Fruit fly (Drosophila melanogaster) whole organism, embryonic: ENCODE data around the gene CG12560.

Experiments
- Ada2b ChIP-seq: fragments of 200-800 bp; sonication (Bioruptor generic); IDR thresholded peaks from 2 replicates; pipeline ENCODE4 v1.3.6; 2022; ENCODE audit warnings: missing biosample characterization, missing genetic modification characterization
- Aef1 ChIP-seq: fragments of 200-800 bp; sonication (Bioruptor generic); IDR thresholded peaks from 3 replicates; pipeline ENCODE4 v1.3.6; 2022; ENCODE audit warnings: missing biosample characterization, missing genetic modification characterization
- Atf-2 ChIP-seq: fragments of 200-800 bp; sonication (Bioruptor generic); optimal IDR thresholded peaks from 2 replicates; lab custom pipeline; 2016; ENCODE audit warnings: missing biosample characterization, missing genetic modification characterization
- Awh ChIP-seq: fragments of 200-800 bp; sonication (Bioruptor generic); IDR thresholded peaks from 2 replicates; pipeline ENCODE4, ENCODE4 v1.3.6; 2022; ENCODE audit warnings: missing biosample characterization, missing genetic modification characterization
- Bteb2 ChIP-seq: fragments of 200-800 bp; sonication (Bioruptor generic); optimal IDR thresholded peaks from 2 replicates; lab custom pipeline; 2016; ENCODE audit warnings: missing biosample characterization, missing genetic modification characterization
- CG1024 ChIP-seq: fragments of 200-800 bp; sonication (Bioruptor generic); IDR thresholded peaks from 2 replicates; pipeline ENCODE4 v1.3.6; 2022; ENCODE audit warnings: missing biosample characterization, missing genetic modification characterization
- CG11093 ChIP-seq: fragments of 200-800 bp; sonication (Bioruptor generic); IDR thresholded peaks from 3 replicates; pipeline ENCODE4 v1.3.6; 2022; ENCODE audit warnings: missing biosample characterization, missing genetic modification characterization
- CG12155 ChIP-seq: fragments of 200-800 bp; sonication (Bioruptor generic); optimal IDR thresholded peaks from 3 replicates; lab custom pipeline; 2016; ENCODE audit warnings: missing biosample characterization, missing genetic modification characterization
- CG13287 ChIP-seq: fragments of 200-800 bp; sonication (Bioruptor generic); IDR thresholded peaks from 2 replicates; pipeline ENCODE4 v1.3.6; 2022; ENCODE audit warnings: missing biosample characterization, missing genetic modification characterization; ENCODE audit not compliant: partially characterized antibody
- CG15479 ChIP-seq: fragments of 200-800 bp; sonication (Bioruptor generic); optimal IDR thresholded peaks from 3 replicates; lab custom pipeline; 2019; ENCODE audit warnings: missing biosample characterization, mild to moderate bottlenecking, missing genetic modification characterization, moderate library complexity
- CG15514 ChIP-seq: fragments of 200-800 bp; sonication (Bioruptor generic); optimal IDR thresholded peaks from 3 replicates; lab custom pipeline; 2017; ENCODE audit warnings: missing biosample characterization, missing genetic modification characterization, mild to moderate bottlenecking, moderate library complexity, missing genetic modification reagents
- CG17186 ChIP-seq: fragments of 200-800 bp; sonication (Bioruptor generic); optimal IDR thresholded peaks from 3 replicates; lab custom pipeline; 2017; ENCODE audit warnings: missing biosample characterization, missing genetic modification reagents, missing genetic modification characterization
- CG17829 ChIP-seq: fragments of 200-800 bp; optimal IDR thresholded peaks from 2 replicates; lab custom pipeline; 2019; ENCODE audit warnings: missing biosample characterization, mild to moderate bottlenecking, missing genetic modification characterization, moderate library complexity
- CG2875 ChIP-seq: fragments of 200-800 bp; sonication (Bioruptor generic); optimal IDR thresholded peaks from 2 replicates; lab custom pipeline; 2017; ENCODE audit warnings: missing biosample characterization, mild to moderate bottlenecking, missing genetic modification characterization, missing genetic modification reagents
- CG31365 ChIP-seq: fragments of 200-800 bp; sonication (Bioruptor generic); optimal IDR thresholded peaks from 2 replicates; lab custom pipeline; 2018; ENCODE audit warnings: missing biosample characterization, mild to moderate bottlenecking, missing genetic modification characterization
- CG32772 ChIP-seq: fragments of 200-800 bp; sonication (Bioruptor generic); IDR thresholded peaks from 2 replicates; pipeline ENCODE4 v1.3.6; 2022; ENCODE audit warnings: missing biosample characterization, missing genetic modification characterization
- CG4404 ChIP-seq: fragments of 200-800 bp; sonication (Bioruptor generic); IDR thresholded peaks from 2 replicates; pipeline ENCODE4 v1.3.6; 2022; ENCODE audit warnings: missing biosample characterization, missing genetic modification characterization
- CG4707 ChIP-seq: fragments of 200-800 bp; sonication (Bioruptor generic); optimal IDR thresholded peaks from 2 replicates; lab custom pipeline; 2018; ENCODE audit warnings: missing biosample characterization, mild to moderate bottlenecking, missing genetic modification characterization, moderate library complexity
- CG6272 ChIP-seq: fragments of 200-800 bp; sonication (Bioruptor generic); IDR thresholded peaks from 2 replicates; pipeline ENCODE4 v1.3.6; 2022; ENCODE audit warnings: missing biosample characterization, missing genetic modification characterization
- CG9215 ChIP-seq: fragments of 200-800 bp; sonication (Bioruptor generic); IDR thresholded peaks from 2 replicates; pipeline ENCODE4 v1.3.6; 2022; ENCODE audit warnings: missing biosample characterization, missing genetic modification characterization
- CG9817 ChIP-seq: fragments of 200-800 bp; sonication (Bioruptor generic); optimal IDR thresholded peaks from 2 replicates; lab custom pipeline; 2018; ENCODE audit warnings: missing biosample characterization, mild to moderate bottlenecking, missing genetic modification characterization, moderate library complexity
- D19A ChIP-seq: fragments of 200-800 bp; optimal IDR thresholded peaks from 3 replicates; lab custom pipeline; 2019; ENCODE audit warnings: missing biosample characterization, mild to moderate bottlenecking, missing genetic modification characterization, moderate library complexity
- HmgZ ChIP-seq: fragments of 200-800 bp; sonication (Bioruptor generic); optimal IDR thresholded peaks from 2 replicates; lab custom pipeline; 2018; ENCODE audit warnings: missing biosample characterization, mild to moderate bottlenecking, missing genetic modification characterization
- Lim3 ChIP-seq: fragments of 200-800 bp; sonication (Bioruptor generic); IDR thresholded peaks from 2 replicates; pipeline ENCODE4 v1.3.6; 2022; ENCODE audit warnings: missing biosample characterization, missing genetic modification characterization
- Myb ChIP-seq: fragments of 200-800 bp; sonication (Bioruptor generic); optimal IDR thresholded peaks from 2 replicates; lab custom pipeline; 2016; ENCODE audit warnings: missing biosample characterization, missing genetic modification characterization
- Optix ChIP-seq: fragments of 200-800 bp; sonication (Bioruptor generic); IDR thresholded peaks from 3 replicates; pipeline ENCODE4 v1.3.6; 2022; ENCODE audit warnings: missing biosample characterization, missing genetic modification characterization
- Pdp1 ChIP-seq, 2 experiments: fragments of 200-800 bp; sonication (Bioruptor generic); optimal IDR thresholded peaks; 3 replicates each; lab custom pipeline; 2016; ENCODE audit warnings: missing biosample characterization in 2 of 2, missing genetic modification characterization in 2 of 2, mild to moderate bottlenecking in 1 of 2, moderate library complexity in 1 of 2
- Sry-δ ChIP-seq: fragments of 200-800 bp; sonication (Bioruptor generic); optimal IDR thresholded peaks from 2 replicates; lab custom pipeline; 2016; ENCODE audit warnings: missing biosample characterization, missing genetic modification characterization
- ac ChIP-seq: fragments of 200-800 bp; sonication (Bioruptor generic); optimal IDR thresholded peaks from 3 replicates; lab custom pipeline; 2017; ENCODE audit warnings: missing biosample characterization, mild to moderate bottlenecking, missing genetic modification characterization
- al ChIP-seq: fragments of 200-800 bp; sonication (Bioruptor generic); IDR thresholded peaks from 2 replicates; pipeline ENCODE4 v1.3.6; 2022; ENCODE audit warnings: missing biosample characterization, missing genetic modification characterization
- bowl ChIP-seq: fragments of 200-800 bp; sonication (Bioruptor generic); IDR thresholded peaks from 2 replicates; pipeline ENCODE4 v1.3.6; 2022; ENCODE audit warnings: missing biosample characterization, missing genetic modification characterization
- crp ChIP-seq, 2 experiments: fragments of 200-800 bp; sonication (Bioruptor generic); optimal IDR thresholded peaks; 2 replicates in 1 of 2; 3 replicates in 1 of 2; lab custom pipeline; 2017; ENCODE audit warnings: missing biosample characterization in 2 of 2, missing genetic modification characterization in 2 of 2, mild to moderate bottlenecking in 1 of 2, moderate library complexity in 1 of 2
- emc ChIP-seq: fragments of 200-800 bp; sonication (Bioruptor generic); optimal IDR thresholded peaks from 2 replicates; lab custom pipeline; 2016; ENCODE audit warnings: missing biosample characterization, missing genetic modification characterization
- eyg ChIP-seq: fragments of 200-800 bp; sonication (Bioruptor generic); optimal IDR thresholded peaks from 3 replicates; lab custom pipeline; 2016; ENCODE audit warnings: missing biosample characterization, missing genetic modification characterization
- fd3F ChIP-seq: fragments of 200-800 bp; sonication (Bioruptor generic); optimal IDR thresholded peaks from 2 replicates; lab custom pipeline; 2018; ENCODE audit warnings: missing biosample characterization, mild to moderate bottlenecking, missing genetic modification characterization, moderate library complexity
- gsb ChIP-seq: fragments of 200-800 bp; sonication (Bioruptor generic); IDR thresholded peaks from 2 replicates; pipeline ENCODE4 v1.3.6; 2022; ENCODE audit warnings: missing biosample characterization, missing genetic modification characterization
- h ChIP-seq: fragments of >200 bp; optimal IDR thresholded peaks from 2 replicates; lab custom pipeline; 2017
- hth ChIP-seq: fragments of >200 bp; optimal IDR thresholded peaks from 2 replicates; lab custom pipeline; 2017; ENCODE audit warnings: inconsistent platforms
- jigr1 ChIP-seq: fragments of 200-800 bp; sonication (Bioruptor generic); IDR thresholded peaks from 3 replicates; pipeline ENCODE4 v1.3.6; 2022; ENCODE audit warnings: missing biosample characterization, missing genetic modification characterization
- kah ChIP-seq: fragments of 200-800 bp; sonication (Bioruptor generic); optimal IDR thresholded peaks from 2 replicates; lab custom pipeline; 2018; ENCODE audit warnings: missing biosample characterization, mild to moderate bottlenecking, missing genetic modification characterization
- klu ChIP-seq: fragments of 200-800 bp; sonication (Bioruptor generic); IDR thresholded peaks from 2 replicates; pipeline ENCODE4 v1.3.6; 2022; ENCODE audit warnings: missing biosample characterization, missing genetic modification characterization
- lilli ChIP-seq: fragments of 200-800 bp; sonication (Bioruptor generic); optimal IDR thresholded peaks from 3 replicates; lab custom pipeline; 2016; ENCODE audit warnings: missing biosample characterization, missing genetic modification characterization
- pan ChIP-seq, 4 experiments: fragments of >200 bp in 3 of 4; fragments of 200-800 bp in 1 of 4; sonication (Bioruptor generic) in 1 of 4; optimal IDR thresholded peaks in 3 of 4; IDR thresholded peaks in 1 of 4; 2 replicates each; pipeline versions ENCODE4 v1.3.6 to Lab custom; 2017 to 2022; ENCODE audit warnings: missing biosample characterization in 2 of 4, missing genetic modification characterization in 2 of 4, mixed read lengths in 1 of 4
- peb ChIP-seq: fragments of 200-800 bp; sonication (Bioruptor generic); IDR thresholded peaks from 2 replicates; pipeline ENCODE4 v1.3.6; 2022; ENCODE audit warnings: missing biosample characterization, missing genetic modification characterization
- pnt ChIP-seq: fragments of 200-800 bp; sonication (Bioruptor generic); optimal IDR thresholded peaks from 3 replicates; lab custom pipeline; 2016; ENCODE audit warnings: missing biosample characterization, missing genetic modification characterization
- pum ChIP-seq: fragments of 200-800 bp; sonication (Bioruptor generic); optimal IDR thresholded peaks from 2 replicates; lab custom pipeline; 2016; ENCODE audit warnings: missing biosample characterization, missing genetic modification characterization
- ro ChIP-seq: fragments of 200-800 bp; sonication (Bioruptor generic); IDR thresholded peaks from 2 replicates; pipeline ENCODE4 v1.3.6; 2022; ENCODE audit warnings: missing biosample characterization, missing genetic modification characterization
- so ChIP-seq: fragments of 200-800 bp; sonication (Bioruptor generic); IDR thresholded peaks from 3 replicates; pipeline ENCODE4 v1.3.6; 2022; ENCODE audit warnings: missing biosample characterization, missing genetic modification characterization
- ssp ChIP-seq: fragments of 200-800 bp; sonication (Bioruptor generic); IDR thresholded peaks from 2 replicates; pipeline ENCODE4 v1.3.6; 2022; ENCODE audit warnings: missing biosample characterization, missing genetic modification characterization
- unc-4 ChIP-seq: fragments of 200-800 bp; sonication (Bioruptor generic); IDR thresholded peaks from 2 replicates; pipeline ENCODE4 v1.3.6; 2022; ENCODE audit warnings: missing biosample characterization, missing genetic modification characterization; ENCODE audit not compliant: partially characterized antibody
- vfl ChIP-seq: fragments of 200-800 bp; sonication (Bioruptor generic); optimal IDR thresholded peaks from 2 replicates; lab custom pipeline; 2016; ENCODE audit warnings: missing biosample characterization, missing genetic modification characterization

Gene CG12560

DNA sequence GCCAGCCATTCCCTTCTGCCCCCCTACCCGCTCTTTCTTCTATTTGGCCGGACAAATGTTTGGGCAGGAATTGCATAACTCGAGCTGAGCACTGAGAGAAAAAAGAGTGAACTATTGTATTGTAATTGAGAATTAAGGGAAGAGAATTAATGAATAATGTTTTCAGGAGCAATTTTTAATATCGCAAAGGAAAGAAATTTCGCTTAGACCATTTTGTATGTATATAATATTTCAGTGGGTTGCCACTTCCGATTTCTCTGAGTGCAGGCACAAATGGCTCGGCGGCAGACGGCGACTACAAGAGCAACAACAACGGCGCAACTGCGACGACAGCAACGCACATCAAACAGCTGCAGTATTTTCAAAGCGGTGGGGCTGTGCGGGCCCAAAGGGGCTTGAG lies 44.7 kb downstream of the CG12560 start (continued):
- no peak for TF ChIP-seq pan (optimal IDR thresholded peaks at IDR 0.05; lab: Kevin White, UChicago)
- TF ChIP-seq pan (GFP tag; optimal IDR thresholded peaks at IDR 0.05 in 1 of 2, IDR thresholded peaks at IDR 0.05 in 1 of 2) = peak in 1 of 2 experiments; percentile 88
- no peak for TF ChIP-seq CG17186
- TF ChIP-seq emc (GFP tag; lab: Kevin White, UChicago) = no peak
- peak; percentile 80 for TF ChIP-seq Awh (GFP tag; lab: Robert Waterston, UW)
- peak; percentile 74; the same call in 1 of the 2 replicates for TF ChIP-seq bowl (GFP tag; lab: Robert Waterston, UW)
- TF ChIP-seq CG31365 (tag; lab: Kevin White, UChicago) = no peak
- TF ChIP-seq gsb (GFP tag; lab: Robert Waterston, UW) = peak; percentile 67
- 0 out of 2 replicates have a peak, but pooled peaks have one; percentile 17 for TF ChIP-seq ro (GFP tag; lab: Robert Waterston, UW)
- TF ChIP-seq CG12155 (GFP tag; lab: Kevin White, UChicago) = peak; percentile 41
- TF ChIP-seq klu (GFP tag; lab: Robert Waterston, UW) = no peak
- TF ChIP-seq CG4404 (GFP tag; lab: Robert Waterston, UW) = peak; percentile 48; the same call in 1 of the 2 replicates
- peak; percentile 36; the same call in 1 of the 2 replicates for TF ChIP-seq al (GFP tag; lab: Robert Waterston, UW)
- TF ChIP-seq CG15514 (GFP tag; lab: Kevin White, UChicago) = peak; percentile 29
- TF ChIP-seq kah (GFP tag; lab: Kevin White, UChicago) = peak; percentile 38
- TF ChIP-seq CG4707 (GFP tag; lab: Kevin White, UChicago) = peak; percentile 43
- TF ChIP-seq lilli = peak; percentile 62
- TF ChIP-seq CG6272 (GFP tag; lab: Robert Waterston, UW) = peak; percentile 53; the same call in 1 of the 2 replicates
- TF ChIP-seq CG32772 = peak; percentile 77
- no peak for TF ChIP-seq CG13287 (GFP tag; lab: Robert Waterston, UW)
- no peak for TF ChIP-seq hth
- TF ChIP-seq D19A = peak; percentile 58
- peak; percentile 78 for TF ChIP-seq pnt (GFP tag; lab: Kevin White, UChicago)
- TF ChIP-seq h (lab: Kevin White, UChicago) = no peak
- TF ChIP-seq Atf-2 (GFP tag; lab: Kevin White, UChicago) = peak; percentile 14
- no peak for TF ChIP-seq ac
- TF ChIP-seq so = peak; percentile 72; the same call in 2 of the 3 replicates
- TF ChIP-seq CG11093 (GFP tag; lab: Robert Waterston, UW) = peak; percentile 49; the same call in 1 of the 3 replicates
- peak; percentile 70; the same call in 1 of the 2 replicates for TF ChIP-seq CG1024 (GFP tag; lab: Robert Waterston, UW)
- peak; percentile 69; the same call in 1 of the 2 replicates for TF ChIP-seq peb (GFP tag; lab: Robert Waterston, UW)
- no peak for TF ChIP-seq CG15479
- TF ChIP-seq Aef1 (GFP tag; lab: Robert Waterston, UW) = peak; percentile 82
- TF ChIP-seq Optix (GFP tag; lab: Robert Waterston, UW) = peak; percentile 56; the same call in 2 of the 3 replicates
- peak; percentile 62 for TF ChIP-seq Bteb2
- peak; percentile 73 for TF ChIP-seq pum
- peak; percentile 62 for TF ChIP-seq ssp
- peak; percentile 0 for TF ChIP-seq eyg (GFP tag; lab: Kevin White, UChicago)
- TF ChIP-seq Ada2b = peak; percentile 83
- TF ChIP-seq Sry-δ = peak; percentile 18
- peak; percentile 60; the same call in 2 of the 3 replicates for TF ChIP-seq jigr1 (GFP tag; lab: Robert Waterston, UW)
- no peak for TF ChIP-seq CG9215
- peak in 1 of 2 experiments; percentile 22 for TF ChIP-seq crp (GFP tag; optimal IDR thresholded peaks at IDR 0.05; lab: Kevin White, UChicago)
- peak; percentile 81 to 85 for TF ChIP-seq Pdp1 (GFP tag; optimal IDR thresholded peaks at IDR 0.05; lab: Kevin White, UChicago)
- TF ChIP-seq Myb (GFP tag; lab: Kevin White, UChicago) = peak; percentile 39
- TF ChIP-seq CG9817 = peak; percentile 47
- peak; percentile 49 for TF ChIP-seq fd3F (GFP tag; lab: Kevin White, UChicago)
- no peak for TF ChIP-seq vfl (GFP tag; lab: Kevin White, UChicago)
- TF ChIP-seq CG17829 (tag; lab: Kevin White, UChicago) = peak; percentile 56
- TF ChIP-seq unc-4 (GFP tag; lab: Robert Waterston, UW) = no peak
- peak; percentile 11 for TF ChIP-seq HmgZ
- peak; percentile 67 for TF ChIP-seq CG2875 (GFP tag; lab: Kevin White, UChicago)
- peak; percentile 62; the same call in 1 of the 2 replicates for TF ChIP-seq Lim3 (GFP tag; lab: Robert Waterston, UW)
